Fruit fly (Drosophila melanogaster) whole organism, pupa: ENCODE measurements around the gene CG3348.

Experiments
- CG10348 ChIP-seq: fragments of 200-800 bp; sonication (Bioruptor generic); IDR thresholded peaks from 2 replicates; pipeline ENCODE4 v1.3.6; 2022; ENCODE audit warnings: missing biosample characterization, missing genetic modification characterization
- CG12605 ChIP-seq: fragments of 200-800 bp; sonication (Bioruptor generic); IDR thresholded peaks from 2 replicates; pipeline ENCODE4 v1.3.6; 2022; ENCODE audit warnings: missing biosample characterization, missing genetic modification characterization
- CG13204 ChIP-seq: fragments of 200-800 bp; sonication (Bioruptor generic); optimal IDR thresholded peaks from 2 replicates; lab custom pipeline; 2018; ENCODE audit warnings: missing biosample characterization, mild to moderate bottlenecking, missing genetic modification characterization, moderate library complexity
- CG14655 ChIP-seq: fragments of 200-800 bp; sonication (Bioruptor generic); optimal IDR thresholded peaks from 3 replicates; lab custom pipeline; 2017; ENCODE audit warnings: mild to moderate bottlenecking, missing biosample characterization, missing genetic modification reagents, missing genetic modification characterization
- CG15710 ChIP-seq: fragments of 200-800 bp; sonication (Bioruptor generic); optimal IDR thresholded peaks from 2 replicates; lab custom pipeline; 2018; ENCODE audit warnings: missing biosample characterization, mild to moderate bottlenecking, missing genetic modification characterization, moderate library complexity
- CG17806 ChIP-seq: fragments of 200-800 bp; sonication (Bioruptor generic); optimal IDR thresholded peaks from 2 replicates; lab custom pipeline; 2018; ENCODE audit warnings: missing biosample characterization, mild to moderate bottlenecking, missing genetic modification characterization, moderate library complexity
- CG32121 ChIP-seq: fragments of 200-800 bp; sonication (Bioruptor generic); IDR thresholded peaks from 2 replicates; pipeline ENCODE4 v1.3.6; 2022; ENCODE audit warnings: missing biosample characterization, missing genetic modification characterization
- CG34367 ChIP-seq: fragments of 200-800 bp; sonication (Bioruptor generic); optimal IDR thresholded peaks from 2 replicates; lab custom pipeline; 2018; ENCODE audit warnings: missing biosample characterization, mild to moderate bottlenecking, missing genetic modification characterization
- CG4496 ChIP-seq: fragments of 200-800 bp; sonication (Bioruptor generic); IDR thresholded peaks from 3 replicates; pipeline ENCODE4 v1.3.6; 2022; ENCODE audit warnings: missing biosample characterization, missing genetic modification characterization
- CG8159 ChIP-seq: fragments of 200-800 bp; sonication (Bioruptor generic); optimal IDR thresholded peaks from 3 replicates; lab custom pipeline; 2018; ENCODE audit warnings: missing biosample characterization, mild to moderate bottlenecking, missing genetic modification characterization, moderate library complexity
- CG8301 ChIP-seq: fragments of 200-800 bp; sonication (Bioruptor generic); optimal IDR thresholded peaks from 2 replicates; lab custom pipeline; 2018; ENCODE audit warnings: missing biosample characterization, mild to moderate bottlenecking, missing genetic modification characterization
- CG9948 ChIP-seq: fragments of 200-800 bp; sonication (Bioruptor generic); optimal IDR thresholded peaks from 2 replicates; lab custom pipeline; 2018; ENCODE audit warnings: missing biosample characterization, mild to moderate bottlenecking, missing genetic modification characterization, moderate library complexity
- D1 ChIP-seq: fragments of 200-800 bp; sonication (Bioruptor generic); optimal IDR thresholded peaks from 2 replicates; lab custom pipeline; 2018; ENCODE audit warnings: missing biosample characterization, mild to moderate bottlenecking, missing genetic modification characterization, moderate library complexity
- EcR ChIP-seq: fragments of 200-800 bp; sonication (Bioruptor generic); optimal IDR thresholded peaks from 3 replicates; lab custom pipeline; 2019; ENCODE audit warnings: missing biosample characterization, missing genetic modification characterization, mild to moderate bottlenecking, moderate library complexity, missing genetic modification reagents
- Ets98B ChIP-seq: fragments of 200-800 bp; sonication (Bioruptor generic); IDR thresholded peaks from 2 replicates; pipeline ENCODE4 v1.3.6; 2022; ENCODE audit warnings: missing biosample characterization, missing genetic modification characterization
- Pif1A ChIP-seq: fragments of 200-800 bp; sonication (Bioruptor generic); optimal IDR thresholded peaks from 3 replicates; lab custom pipeline; 2016; ENCODE audit warnings: missing biosample characterization, missing genetic modification characterization
- Pif1B ChIP-seq: fragments of 200-800 bp; sonication (Bioruptor generic); optimal IDR thresholded peaks from 3 replicates; lab custom pipeline; 2016; ENCODE audit warnings: missing biosample characterization, missing genetic modification characterization
- Snoo ChIP-seq: fragments of 200-800 bp; sonication (Bioruptor generic); optimal IDR thresholded peaks from 3 replicates; lab custom pipeline; 2017; ENCODE audit warnings: missing biosample characterization, mild to moderate bottlenecking, missing genetic modification characterization, inconsistent platforms
- fd96Ca ChIP-seq: fragments of 200-800 bp; sonication (Bioruptor generic); IDR thresholded peaks from 3 replicates; pipeline ENCODE4 v1.3.6; 2022; ENCODE audit warnings: missing biosample characterization, missing genetic modification characterization
- gl ChIP-seq: fragments of 200-800 bp; sonication (Bioruptor generic); optimal IDR thresholded peaks from 2 replicates; lab custom pipeline; 2018; ENCODE audit warnings: missing biosample characterization, mild to moderate bottlenecking, missing genetic modification characterization
- rn ChIP-seq: fragments of 200-800 bp; sonication (Bioruptor generic); IDR thresholded peaks from 2 replicates; pipeline ENCODE4 v1.3.6; 2022; ENCODE audit warnings: missing biosample characterization, missing genetic modification characterization

Gene CG3348

DNA sequence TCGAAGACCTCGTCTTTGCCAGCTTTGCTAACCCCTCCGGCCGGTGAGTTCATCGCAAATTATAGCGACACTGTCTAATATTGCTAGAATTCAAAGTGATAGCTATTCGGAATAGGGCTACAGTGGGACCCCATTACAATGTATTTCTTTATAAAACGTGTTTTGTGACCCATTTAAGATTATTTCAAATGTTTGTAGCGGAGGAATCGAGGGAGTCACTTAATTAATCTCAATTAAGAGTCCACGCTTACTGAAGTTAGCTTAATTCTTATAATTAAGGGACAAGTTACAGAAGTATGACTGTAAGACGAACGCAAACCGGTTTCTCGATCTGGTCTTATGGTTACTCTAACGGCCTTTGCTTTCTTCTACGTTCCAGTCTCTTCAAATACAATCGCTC lies 2.4 kb downstream of the CG3348 start:
- TF ChIP-seq fd96Ca (GFP tag; lab: Robert Waterston, UW) (0 out of 3 replicates have a peak, but pooled peaks have one; percentile 41), CG8301 (tag; lab: Kevin White, UChicago) (peak; percentile 80), Ets98B (GFP tag; lab: Robert Waterston, UW) (peak; percentile 55; the same call in 1 of the 2 replicates), Pif1B (GFP tag; lab: Kevin White, UChicago) (peak; percentile 32), CG17806 (tag; lab: Kevin White, UChicago) (no peak), CG34367 (no peak), CG9948 (tag; lab: Kevin White, UChicago) (peak; percentile 16), CG4496 (GFP tag; lab: Robert Waterston, UW) (peak; percentile 76; the same call in 2 of the 3 replicates), Pif1A (peak; percentile 40), CG14655 (GFP tag; lab: Kevin White, UChicago) (peak; percentile 75), CG13204 (GFP tag; lab: Kevin White, UChicago) (no peak), CG12605 (GFP tag; lab: Robert Waterston, UW) (peak; percentile 43; the same call in 1 of the 2 replicates)

DNA sequence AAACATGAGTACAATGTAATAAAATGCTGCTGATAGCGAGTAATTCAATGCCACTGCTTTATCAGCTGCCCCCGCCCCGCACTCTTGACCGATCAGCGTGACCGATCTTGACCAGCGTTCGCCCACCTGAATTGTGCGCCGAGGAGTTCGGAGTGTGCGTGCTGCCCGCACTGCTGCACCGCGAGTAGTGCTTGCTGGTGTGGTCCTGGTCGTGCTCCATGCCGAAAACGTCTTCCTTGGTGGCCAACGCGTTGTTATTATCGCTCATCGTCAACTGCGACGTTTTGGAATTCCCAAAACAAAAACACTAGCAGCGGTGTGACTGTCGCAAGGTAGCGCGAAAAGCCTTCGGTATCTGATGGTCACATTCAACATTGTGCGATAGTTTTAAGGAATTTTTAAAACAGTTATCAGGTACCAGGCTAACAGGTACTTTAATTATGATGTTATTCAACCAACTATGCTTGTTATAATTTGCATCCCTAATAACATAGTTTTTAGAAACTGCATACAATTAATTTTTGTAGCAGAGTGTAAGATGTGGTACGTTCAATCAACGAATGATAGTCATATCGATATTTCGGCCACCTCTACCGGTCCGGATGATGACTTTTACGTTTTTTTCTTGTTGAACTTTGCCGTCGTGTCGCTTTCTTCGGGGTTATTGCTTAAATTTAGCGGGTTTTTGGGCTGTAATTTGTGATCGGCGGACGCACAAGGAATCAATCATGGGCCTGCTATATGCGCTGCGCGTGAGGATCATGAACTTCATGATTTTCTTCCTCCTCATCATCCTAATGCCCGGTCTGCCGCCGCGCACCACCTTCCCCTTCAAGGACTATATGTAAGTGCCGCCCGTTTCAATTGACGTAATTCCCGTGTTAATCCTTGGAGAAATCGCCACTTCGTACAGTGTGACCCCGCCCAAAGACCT lies 3.5 kb downstream of the CG3348 start, which contains the start of the genes bigmax and Hmu:
bigmax (minus strand) TSS at position 325 of the 934 bp plus-strand sequence.
Hmu (plus strand) TSS at position 568 of the 934 bp plus-strand sequence.
- peak; percentile 43 for TF ChIP-seq gl
- TF ChIP-seq CG17806 (tag; lab: Kevin White, UChicago) = peak; percentile 60
- peak; percentile 53 for TF ChIP-seq CG34367
- peak; percentile 80 for TF ChIP-seq Ets98B (GFP tag; lab: Robert Waterston, UW)
- TF ChIP-seq D1 (tag; lab: Kevin White, UChicago) = no peak
- TF ChIP-seq CG32121 (GFP tag; lab: Robert Waterston, UW) = peak; percentile 78
- peak; percentile 45; the same call in 1 of the 2 replicates for TF ChIP-seq rn (GFP tag; lab: Robert Waterston, UW)
- peak; percentile 62 for TF ChIP-seq CG9948 (tag; lab: Kevin White, UChicago)
- TF ChIP-seq fd96Ca (GFP tag; lab: Robert Waterston, UW) = peak; percentile 75
- TF ChIP-seq Pif1B (GFP tag; lab: Kevin White, UChicago) = peak; percentile 36
- TF ChIP-seq CG8301 (tag; lab: Kevin White, UChicago) = peak; percentile 67
- TF ChIP-seq CG10348 = no peak
- peak; percentile 67 for TF ChIP-seq CG15710 (tag; lab: Kevin White, UChicago)
- peak; percentile 65 for TF ChIP-seq Pif1A
- no peak for TF ChIP-seq CG13204 (GFP tag; lab: Kevin White, UChicago)
- TF ChIP-seq CG12605 (GFP tag; lab: Robert Waterston, UW) = peak; percentile 42; the same call in 1 of the 2 replicates
- TF ChIP-seq CG8159 = peak; percentile 62
- TF ChIP-seq EcR (GFP tag; lab: Kevin White, UChicago) = peak; percentile 66
- TF ChIP-seq CG14655 (GFP tag; lab: Kevin White, UChicago) = peak; percentile 69
- TF ChIP-seq CG4496 (GFP tag; lab: Robert Waterston, UW) = peak; percentile 83
- peak; percentile 65 for TF ChIP-seq Snoo (tag; lab: Kevin White, UChicago)

DNA sequence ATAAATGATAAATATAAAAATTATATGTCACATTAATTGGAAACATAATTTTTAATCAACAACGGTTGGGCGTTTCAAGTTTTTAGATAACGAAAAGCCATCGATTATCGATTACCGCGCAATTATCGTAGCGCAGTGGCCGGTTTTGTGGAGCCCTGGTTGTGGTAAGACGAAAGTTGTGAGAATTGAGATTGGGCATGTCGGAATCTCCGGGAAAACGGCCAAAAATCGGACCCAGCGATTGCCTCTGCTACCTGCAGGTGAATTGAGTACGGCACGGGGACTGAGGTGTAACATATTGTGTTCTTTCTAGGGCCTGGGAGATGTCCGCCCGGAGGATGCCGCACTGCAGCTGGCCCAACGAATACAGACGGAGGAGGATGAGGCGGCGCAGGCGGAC lies 8.4 kb downstream of the CG3348 start, which contains the start of gene CG3368:
CG3368 (plus strand) TSS at position 136 of the 400 bp plus-strand sequence.
- no peak for TF ChIP-seq CG32121 (GFP tag; lab: Robert Waterston, UW)
- no peak for TF ChIP-seq Pif1A
- no peak for TF ChIP-seq CG8159
- no peak for TF ChIP-seq CG4496 (GFP tag; lab: Robert Waterston, UW)
- no peak for TF ChIP-seq CG9948 (tag; lab: Kevin White, UChicago)
- no peak for TF ChIP-seq gl
- TF ChIP-seq D1 (tag; lab: Kevin White, UChicago) = no peak
- TF ChIP-seq EcR (GFP tag; lab: Kevin White, UChicago) = no peak

DNA sequence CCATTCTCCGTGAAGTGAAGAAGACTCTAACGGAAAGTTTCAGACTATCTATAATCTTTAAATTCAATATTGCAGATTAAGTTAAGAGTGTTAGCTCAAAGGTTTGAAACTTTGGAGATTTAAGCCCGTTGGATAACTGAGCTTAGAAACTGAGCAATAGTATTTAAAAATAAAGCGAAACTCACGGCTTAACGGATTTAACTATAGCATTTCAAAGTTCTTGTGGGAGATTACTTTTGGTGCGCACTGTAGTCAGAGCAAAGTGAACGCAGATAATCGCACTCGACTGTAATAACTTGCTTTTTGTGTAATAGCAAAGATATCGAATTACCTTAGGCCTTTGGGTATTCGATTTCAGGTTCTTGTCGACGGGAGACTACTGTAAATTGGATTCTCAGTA lies 9.7 kb downstream of the CG3348 start, which contains the start of gene mrt:
mrt (minus strand) TSS at position 376 of the 400 bp plus-strand sequence.
- TF ChIP-seq CG10348 (no peak), CG4496 (GFP tag; lab: Robert Waterston, UW) (0 out of 3 replicates have a peak, but pooled peaks have one; percentile 35), CG13204 (GFP tag; lab: Kevin White, UChicago) (no peak), CG8159 (peak; percentile 56), fd96Ca (GFP tag; lab: Robert Waterston, UW) (peak; percentile 67), CG15710 (tag; lab: Kevin White, UChicago) (peak; percentile 58), Pif1A (peak; percentile 71), EcR (GFP tag; lab: Kevin White, UChicago) (no peak), gl (no peak), CG17806 (tag; lab: Kevin White, UChicago) (peak; percentile 36), CG34367 (peak; percentile 26), Ets98B (GFP tag; lab: Robert Waterston, UW) (peak; percentile 41), CG14655 (GFP tag; lab: Kevin White, UChicago) (peak; percentile 61), CG9948 (tag; lab: Kevin White, UChicago) (peak; percentile 53), Pif1B (GFP tag; lab: Kevin White, UChicago) (peak; percentile 32), rn (GFP tag; lab: Robert Waterston, UW) (no peak), CG8301 (tag; lab: Kevin White, UChicago) (peak; percentile 50), CG32121 (GFP tag; lab: Robert Waterston, UW) (peak; percentile 61; the same call in 1 of the 2 replicates), D1 (tag; lab: Kevin White, UChicago) (no peak), Snoo (tag; lab: Kevin White, UChicago) (peak; percentile 19), CG12605 (GFP tag; lab: Robert Waterston, UW) (no peak)

DNA sequence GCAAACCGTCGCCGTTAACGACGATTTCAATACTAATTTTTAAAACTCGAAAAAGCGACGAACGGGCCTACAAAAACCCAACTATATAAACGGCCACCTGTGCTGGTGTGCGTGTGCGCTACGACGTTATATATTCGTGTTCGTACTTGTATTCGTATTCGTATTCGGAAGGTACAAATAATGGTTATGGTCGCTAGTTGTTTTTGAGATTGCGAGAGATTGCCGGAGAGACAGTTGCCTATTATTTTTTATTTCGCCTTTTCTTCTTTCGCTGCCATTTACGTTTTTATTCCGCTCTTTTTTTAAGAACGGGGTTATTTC lies 10.2 kb downstream of the CG3348 start:
- TF ChIP-seq CG12605 (GFP tag; lab: Robert Waterston, UW) = no peak
- no peak for TF ChIP-seq CG9948 (tag; lab: Kevin White, UChicago)
- TF ChIP-seq CG8159 = no peak
- TF ChIP-seq Pif1A = no peak
- no peak for TF ChIP-seq CG13204 (GFP tag; lab: Kevin White, UChicago)
- TF ChIP-seq CG32121 (GFP tag; lab: Robert Waterston, UW) = no peak
- no peak for TF ChIP-seq D1 (tag; lab: Kevin White, UChicago)
- no peak for TF ChIP-seq CG15710 (tag; lab: Kevin White, UChicago)
- TF ChIP-seq fd96Ca (GFP tag; lab: Robert Waterston, UW) = no peak
- no peak for TF ChIP-seq CG8301 (tag; lab: Kevin White, UChicago)
- TF ChIP-seq CG14655 (GFP tag; lab: Kevin White, UChicago) = no peak
- TF ChIP-seq CG34367 = no peak
- no peak for TF ChIP-seq CG4496 (GFP tag; lab: Robert Waterston, UW)
- TF ChIP-seq, all 21 proteins: peak for 0
